Fruit fly (Drosophila melanogaster) whole organism, prepupa: Measurements from ENCODE around the gene CG15739.

Source experiments
- Blimp-1 ChIP-seq: fragments of 200-800 bp; sonication (Bioruptor generic); optimal IDR thresholded peaks from 3 replicates; lab custom pipeline; 2017; ENCODE audit warnings: missing biosample characterization, missing genetic modification characterization, mild to moderate bottlenecking, moderate library complexity, missing genetic modification reagents
- CG15336 ChIP-seq: fragments of 200-800 bp; sonication (Bioruptor generic); IDR thresholded peaks from 2 replicates; pipeline ENCODE4 v1.3.6; 2022; ENCODE audit warnings: missing biosample characterization, missing genetic modification characterization
- CG6163 ChIP-seq: fragments of 200-800 bp; sonication (Bioruptor generic); IDR thresholded peaks from 3 replicates; pipeline ENCODE4 v1.3.6; 2022; ENCODE audit warnings: missing biosample characterization, missing genetic modification characterization
- CG8319 ChIP-seq: fragments of 200-800 bp; sonication (Bioruptor generic); optimal IDR thresholded peaks from 3 replicates; lab custom pipeline; 2016; ENCODE audit warnings: missing biosample characterization, missing genetic modification characterization
- Eip75B ChIP-seq: fragments of 200-800 bp; sonication (Bioruptor generic); optimal IDR thresholded peaks from 3 replicates; lab custom pipeline; 2016; ENCODE audit warnings: missing biosample characterization, missing genetic modification characterization

DNA sequence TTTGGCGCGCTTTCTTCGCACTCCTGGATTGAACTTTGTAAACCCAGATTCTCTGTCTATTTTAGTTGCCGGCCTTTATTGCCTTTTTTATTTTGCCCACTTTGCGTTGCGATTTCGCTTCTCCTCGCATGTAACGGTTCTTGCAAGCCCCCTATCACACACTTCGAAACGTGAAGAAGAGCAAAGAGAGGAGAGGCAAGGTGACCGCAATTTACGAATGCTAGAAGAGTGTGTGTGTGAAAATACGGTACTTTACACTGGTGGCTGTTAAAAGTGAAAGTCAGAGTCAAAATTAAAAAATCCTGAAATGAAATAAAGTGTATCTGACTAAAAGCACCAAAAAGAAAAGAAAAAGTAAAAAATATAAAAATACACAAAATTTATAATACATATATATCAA is 21.1 kb downstream of the CG15739 start:
- TF ChIP-seq CG6163 (GFP tag; lab: Robert Waterston, UW) (no peak), Blimp-1 (GFP tag; lab: Kevin White, UChicago) (no peak), CG8319 (GFP tag; lab: Kevin White, UChicago) (no peak), Eip75B (no peak), CG15336 (GFP tag; lab: Robert Waterston, UW) (no peak)
